Worm (Caenorhabditis elegans): ENCODE measurements around the gene din-1.

din-1 gene

ce11 chrII:11637817-11638216 lies 4.4 kb upstream of the din-1 start:
- no peak for TF ChIP-seq unc-62 (GFP tag; optimal IDR thresholded peaks at IDR 0.05)

- TF ChIP-seq unc-62 (GFP tag; optimal IDR thresholded peaks at IDR 0.05): no peak
Measured at ce11 chrII:11637189-11637754, 3.9 kb upstream of the din-1 start.

- no peak for TF ChIP-seq unc-62 (GFP tag; optimal IDR thresholded peaks at IDR 0.05)
Measured at ce11 chrII:11636617-11637016, 3.2 kb upstream of the din-1 start.

- no peak for TF ChIP-seq unc-62 (GFP tag; optimal IDR thresholded peaks at IDR 0.05)
Measured at ce11 chrII:11635745-11636161, 2.3 kb upstream of the din-1 start.

ce11 chrII:11634681-11635527 lies 1.5 kb upstream of the din-1 start:
- no peak for TF ChIP-seq unc-62 (GFP tag; optimal IDR thresholded peaks at IDR 0.05)

ce11 chrII:11634057-11634676 lies 758 bp upstream of the din-1 start:
- no peak for TF ChIP-seq unc-62 (GFP tag; optimal IDR thresholded peaks at IDR 0.05)

ce11 chrII:11632689-11633088 lies 720 bp downstream of the din-1 start:
- TF ChIP-seq unc-62 (GFP tag; optimal IDR thresholded peaks at IDR 0.05): no peak

- TF ChIP-seq unc-62 (GFP tag; optimal IDR thresholded peaks at IDR 0.05): no peak
Measured at ce11 chrII:11629957-11630356, 3.5 kb downstream of the din-1 start.

ce11 chrII:11627904-11628303 lies 5.5 kb downstream of the din-1 start:
- TF ChIP-seq unc-62 (GFP tag; optimal IDR thresholded peaks at IDR 0.05): no peak

- TF ChIP-seq unc-62 (GFP tag; optimal IDR thresholded peaks at IDR 0.05): no peak
Measured at ce11 chrII:11622605-11623004, 10.8 kb downstream of the din-1 start.

- TF ChIP-seq unc-62 (GFP tag; optimal IDR thresholded peaks at IDR 0.05): no peak
Measured at ce11 chrII:11621576-11621975, 11.8 kb downstream of the din-1 start.

ce11 chrII:11620630-11621246 lies 12.7 kb downstream of the din-1 start:
- TF ChIP-seq unc-62 (GFP tag; optimal IDR thresholded peaks at IDR 0.05): no peak

- TF ChIP-seq unc-62 (GFP tag; optimal IDR thresholded peaks at IDR 0.05): peak; percentile 2
Measured at ce11 chrII:11619895-11620439, 13.4 kb downstream of the din-1 start.

- no peak for TF ChIP-seq unc-62 (GFP tag; optimal IDR thresholded peaks at IDR 0.05)
Measured at ce11 chrII:11619171-11619570, 14.2 kb downstream of the din-1 start.

ce11 chrII:11617715-11618114 lies 15.7 kb downstream of the din-1 start:
- TF ChIP-seq unc-62 (GFP tag; optimal IDR thresholded peaks at IDR 0.05): no peak

ce11 chrII:11616333-11616942 lies 17.0 kb downstream of the din-1 start:
- TF ChIP-seq unc-62 (GFP tag; optimal IDR thresholded peaks at IDR 0.05): no peak
